Fruit fly (Drosophila melanogaster) whole organism, pupa: ENCODE results near the gene CG10628.

Source experiments
- CG12605 ChIP-seq: fragments of 200-800 bp; sonication (Bioruptor generic); IDR thresholded peaks from 2 replicates; pipeline ENCODE4 v1.3.6; 2022; ENCODE audit warnings: missing biosample characterization, missing genetic modification characterization
- CG9948 ChIP-seq: fragments of 200-800 bp; sonication (Bioruptor generic); optimal IDR thresholded peaks from 2 replicates; lab custom pipeline; 2018; ENCODE audit warnings: missing biosample characterization, mild to moderate bottlenecking, missing genetic modification characterization, moderate library complexity

dm6 chr2L:19784827-19785569 lies 26.6 kb upstream of the CG10628 start:
- TF ChIP-seq CG9948 (tag; lab: Kevin White, UChicago) = no peak
- no peak for TF ChIP-seq CG12605 (GFP tag; lab: Robert Waterston, UW)
